Worm (Caenorhabditis elegans) whole organism, L2 larva: Measurements from ENCODE around the gene cey-1.

Experiments
- C34F6.9 ChIP-seq: fragments of 150-350 bp; optimal IDR thresholded peaks from 2 replicates; lab custom pipeline; 2014; ENCODE audit warnings: missing biosample characterization, missing genetic modification characterization
- F13H6.1 ChIP-seq: sonication (generic microtip); optimal IDR thresholded peaks from 2 replicates; lab custom pipeline; 2016; ENCODE audit warnings: missing genetic modification characterization, missing compliant biosample characterization
- R02D3.7 ChIP-seq: fragments of 150-350 bp; optimal IDR thresholded peaks from 2 replicates; lab custom pipeline; 2014; ENCODE audit warnings: missing biosample characterization, missing genetic modification characterization
- Y55F3AM.14 ChIP-seq: fragments of 200-800 bp; sonication (Bioruptor generic); optimal IDR thresholded peaks from 2 replicates; lab custom pipeline; 2018; ENCODE audit warnings: mild to moderate bottlenecking, missing genetic modification characterization, missing compliant biosample characterization
- ZK546.5 ChIP-seq: sonication (generic microtip); optimal IDR thresholded peaks from 2 replicates; lab custom pipeline; 2017; ENCODE audit warnings: missing biosample characterization, missing genetic modification characterization
- alr-1 ChIP-seq: fragments of 150-350 bp; optimal IDR thresholded peaks from 2 replicates; lab custom pipeline; 2014; ENCODE audit warnings: missing biosample characterization, missing genetic modification characterization
- blmp-1 ChIP-seq: sonication (generic microtip); optimal IDR thresholded peaks from 2 replicates; lab custom pipeline; 2017; ENCODE audit warnings: missing genetic modification characterization, mild to moderate bottlenecking, missing compliant biosample characterization, antibody characterized with exemption, moderate library complexity; ENCODE audit not compliant: insufficient read depth
- crh-2 ChIP-seq: sonication (generic microtip); optimal IDR thresholded peaks from 2 replicates; lab custom pipeline; 2017; ENCODE audit warnings: missing biosample characterization, missing genetic modification characterization
- dmd-4 ChIP-seq: sonication (generic microtip); optimal IDR thresholded peaks from 2 replicates; lab custom pipeline; 2017; ENCODE audit warnings: missing biosample characterization, missing genetic modification characterization
- egl-27 ChIP-seq: sonication (generic microtip); optimal IDR thresholded peaks from 3 replicates; lab custom pipeline; 2017; ENCODE audit warnings: missing biosample characterization, missing genetic modification reagents, missing genetic modification characterization
- elt-1 ChIP-seq: fragments of 150-350 bp; optimal IDR thresholded peaks from 2 replicates; lab custom pipeline; 2014; ENCODE audit warnings: missing biosample characterization, missing genetic modification characterization
- elt-3 ChIP-seq: sonication (generic microtip); optimal IDR thresholded peaks from 2 replicates; lab custom pipeline; 2017; ENCODE audit warnings: missing biosample characterization, missing genetic modification characterization
- fos-1 ChIP-seq: fragments of 150-350 bp; optimal IDR thresholded peaks from 2 replicates; lab custom pipeline; 2014; ENCODE audit warnings: missing biosample characterization, missing genetic modification characterization
- gmeb-1 ChIP-seq: fragments of 150-350 bp; optimal IDR thresholded peaks from 2 replicates; lab custom pipeline; 2014; ENCODE audit warnings: missing biosample characterization, missing genetic modification characterization
- lin-11 ChIP-seq: fragments of 150-350 bp; sonication (generic microtip); optimal IDR thresholded peaks from 2 replicates; lab custom pipeline; 2014; ENCODE audit warnings: missing biosample characterization, missing genetic modification characterization, inconsistent platforms, mixed read lengths
- lsy-2 ChIP-seq, 2 experiments: fragments of 150-350 bp in 1 of 2; sonication (generic microtip) in 1 of 2; optimal IDR thresholded peaks; 2 replicates each; lab custom pipeline; 2014 to 2017; ENCODE audit warnings: missing biosample characterization in 2 of 2, missing genetic modification characterization in 2 of 2
- mab-5 ChIP-seq: fragments of 150-350 bp; optimal IDR thresholded peaks from 2 replicates; lab custom pipeline; 2014; ENCODE audit warnings: missing biosample characterization, missing genetic modification characterization
- mbf-1 ChIP-seq: sonication (generic microtip); optimal IDR thresholded peaks from 2 replicates; lab custom pipeline; 2017; ENCODE audit warnings: missing biosample characterization, missing genetic modification characterization
- mdl-1 ChIP-seq, 2 experiments: fragments of 150-350 bp in 1 of 2; sonication (generic microtip) in 1 of 2; optimal IDR thresholded peaks; 2 replicates each; lab custom pipeline; 2017; ENCODE audit warnings: missing biosample characterization in 2 of 2, missing genetic modification characterization in 2 of 2
- nhr-10 ChIP-seq: sonication (generic microtip); optimal IDR thresholded peaks from 2 replicates; lab custom pipeline; 2017; ENCODE audit warnings: missing biosample characterization, missing genetic modification characterization
- nhr-11 ChIP-seq: fragments of 150-350 bp; optimal IDR thresholded peaks from 2 replicates; lab custom pipeline; 2014; ENCODE audit warnings: missing biosample characterization, missing genetic modification characterization
- nhr-129 ChIP-seq: fragments of 150-350 bp; optimal IDR thresholded peaks from 2 replicates; lab custom pipeline; 2014; ENCODE audit warnings: missing biosample characterization, missing genetic modification characterization
- nhr-21 ChIP-seq: fragments of 150-350 bp; optimal IDR thresholded peaks from 2 replicates; lab custom pipeline; 2014; ENCODE audit warnings: missing biosample characterization, missing genetic modification characterization
- nhr-237 ChIP-seq: fragments of 150-350 bp; optimal IDR thresholded peaks from 2 replicates; lab custom pipeline; 2014; ENCODE audit warnings: missing biosample characterization, missing genetic modification characterization
- nhr-6 ChIP-seq: fragments of 150-350 bp; optimal IDR thresholded peaks from 2 replicates; lab custom pipeline; 2014; ENCODE audit warnings: missing biosample characterization, missing genetic modification characterization
- nhr-77 ChIP-seq: fragments of 150-350 bp; optimal IDR thresholded peaks from 2 replicates; lab custom pipeline; 2014; ENCODE audit warnings: missing biosample characterization, missing genetic modification characterization
- peb-1 ChIP-seq: fragments of 150-350 bp; optimal IDR thresholded peaks from 2 replicates; lab custom pipeline; 2014; ENCODE audit warnings: missing biosample characterization, missing genetic modification characterization
- skn-1 ChIP-seq: sonication (generic microtip); optimal IDR thresholded peaks from 2 replicates; lab custom pipeline; 2017; ENCODE audit warnings: missing biosample characterization, missing genetic modification characterization
- sma-3 ChIP-seq: sonication (generic microtip); optimal IDR thresholded peaks from 2 replicates; lab custom pipeline; 2016; ENCODE audit warnings: missing genetic modification reagents, missing genetic modification characterization, missing compliant biosample characterization
- sma-9 ChIP-seq, 2 experiments: fragments of 150-350 bp in 1 of 2; sonication (generic microtip) in 1 of 2; optimal IDR thresholded peaks; 2 replicates each; lab custom pipeline; 2014 to 2016; ENCODE audit warnings: missing genetic modification characterization in 2 of 2, mild to moderate bottlenecking in 1 of 2, missing biosample characterization in 1 of 2, missing compliant biosample characterization in 1 of 2, missing genetic modification reagents in 1 of 2, moderate library complexity in 1 of 2
- snpc-4 ChIP-seq: fragments of 150-350 bp; optimal IDR thresholded peaks from 2 replicates; lab custom pipeline; 2014; ENCODE audit warnings: missing biosample characterization, missing genetic modification characterization
- unc-39 ChIP-seq: fragments of 150-350 bp; optimal IDR thresholded peaks from 2 replicates; lab custom pipeline; 2014; ENCODE audit warnings: missing biosample characterization, missing genetic modification characterization
- unc-55 ChIP-seq: fragments of 150-350 bp; sonication (generic microtip); optimal IDR thresholded peaks from 3 replicates; lab custom pipeline; 2014; ENCODE audit warnings: missing biosample characterization, missing genetic modification reagents, missing genetic modification characterization
- unc-62 ChIP-seq: fragments of 150-350 bp; optimal IDR thresholded peaks from 2 replicates; lab custom pipeline; 2014; ENCODE audit warnings: missing biosample characterization, missing genetic modification reagents, missing genetic modification characterization
- ztf-1 ChIP-seq: fragments of 200-800 bp; sonication (Bioruptor generic); conservative IDR thresholded peaks from 2 replicates; pipeline ENCODE4 v1.3.6; 2022; ENCODE audit warnings: missing genetic modification characterization, missing compliant biosample characterization
- ztf-11 ChIP-seq: sonication (generic microtip); optimal IDR thresholded peaks from 2 replicates; lab custom pipeline; 2017; ENCODE audit warnings: missing biosample characterization, missing genetic modification characterization
- ztf-4 ChIP-seq: fragments of 150-350 bp; optimal IDR thresholded peaks from 2 replicates; lab custom pipeline; 2014; ENCODE audit warnings: missing biosample characterization, missing genetic modification characterization

Gene cey-1

DNA sequence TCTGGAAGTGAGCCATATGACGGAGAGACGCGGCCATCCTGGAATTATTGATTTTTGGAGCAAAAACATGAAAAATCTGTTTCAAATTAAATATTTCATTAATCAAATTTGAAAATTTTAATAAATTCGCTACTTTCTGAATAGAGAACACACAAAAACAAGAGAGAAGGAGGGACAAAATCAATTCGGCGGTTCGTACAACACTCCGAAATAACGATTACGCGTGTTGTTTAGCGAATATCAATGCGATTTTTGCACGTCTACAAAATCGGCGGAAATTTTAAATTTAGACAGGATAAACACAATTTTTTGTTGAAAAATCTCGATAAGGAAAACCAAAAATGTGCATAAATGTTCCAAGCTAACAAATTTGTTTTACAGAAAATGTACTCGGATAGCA, 8.9 kb upstream of the cey-1 start, which contains the start of the genes sdhd-1 and ilkp-1:
Gene sdhd-1 (minus strand): TSS at position 38 of the 400 bp plus-strand sequence.
Gene ilkp-1 (plus strand): TSS at position 380 of the 400 bp plus-strand sequence.
- TF ChIP-seq sma-9 (GFP tag; optimal IDR thresholded peaks at IDR 0.05; lab: Kevin White, UChicago) (peak; percentile 34), sma-9 (tag; optimal IDR thresholded peaks at IDR 0.05; lab: Kevin White, UChicago) (no peak), ztf-4 (tag; lab: Kevin White, UChicago) (no peak), nhr-6 (tag; lab: Kevin White, UChicago) (peak; percentile 25), crh-2 (tag; lab: Kevin White, UChicago) (peak; percentile 86), fos-1 (peak; percentile 15), gmeb-1 (tag; lab: Kevin White, UChicago) (peak; percentile 59), nhr-237 (tag; lab: Kevin White, UChicago) (no peak), elt-1 (tag; lab: Kevin White, UChicago) (no peak), unc-55 (GFP tag; lab: Kevin White, UChicago) (peak; percentile 68), ztf-11 (tag; lab: Kevin White, UChicago) (no peak), nhr-129 (tag; lab: Kevin White, UChicago) (peak; percentile 39), C34F6.9 (tag; lab: Kevin White, UChicago) (peak; percentile 84), lsy-2 (tag; optimal IDR thresholded peaks at IDR 0.05; lab: Kevin White, UChicago) (peak in 1 of 2 experiments; percentile 75), nhr-21 (peak; percentile 8), mab-5 (no peak), sma-3 (GFP tag; lab: Kevin White, UChicago) (peak; percentile 22), unc-62 (GFP tag; lab: Kevin White, UChicago) (no peak)
- TF ChIP-seq, all 48 proteins: peak for 11

DNA sequence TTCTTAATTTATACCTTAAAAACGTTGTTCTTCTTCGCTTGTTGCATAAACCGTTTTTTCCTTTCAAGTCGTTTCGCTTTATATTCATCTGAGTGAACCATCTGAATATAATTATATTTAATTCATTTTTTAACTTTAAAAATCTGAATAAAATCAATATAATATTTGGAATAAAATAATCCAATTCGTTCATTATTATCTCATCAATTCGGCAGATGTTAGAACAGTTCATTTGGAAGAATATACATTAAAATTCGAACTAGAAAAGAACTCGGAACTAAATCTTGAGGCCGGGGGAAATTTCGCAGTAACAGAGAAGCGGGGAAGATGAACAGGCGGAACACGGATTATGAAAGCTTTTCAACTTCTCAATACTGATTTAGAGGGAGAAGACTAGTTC, 7.9 kb upstream of the cey-1 start, which contains the start of gene F33A8.4:
Gene F33A8.4 (minus strand): TSS at position 101 of the 400 bp plus-strand sequence.
- no peak for TF ChIP-seq ZK546.5
- TF ChIP-seq nhr-10 (tag; lab: Kevin White, UChicago), result no peak
- no peak for TF ChIP-seq alr-1 (tag; lab: Kevin White, UChicago)
- no peak for TF ChIP-seq nhr-21
- no peak for TF ChIP-seq unc-39 (tag; lab: Kevin White, UChicago)
- no peak for TF ChIP-seq sma-3 (GFP tag; lab: Kevin White, UChicago)
- TF ChIP-seq dmd-4 (tag; lab: Kevin White, UChicago), result no peak
- TF ChIP-seq nhr-237 (tag; lab: Kevin White, UChicago), result no peak
- TF ChIP-seq Y55F3AM.14 (GFP tag; lab: Kevin White, UChicago), result no peak
- TF ChIP-seq crh-2 (tag; lab: Kevin White, UChicago), result no peak
- no peak for TF ChIP-seq nhr-6 (tag; lab: Kevin White, UChicago)
- no peak for TF ChIP-seq nhr-77 (tag; lab: Kevin White, UChicago)
- no peak for TF ChIP-seq peb-1 (tag; lab: Kevin White, UChicago)
- TF ChIP-seq unc-55 (GFP tag; lab: Kevin White, UChicago), result no peak
- no peak for TF ChIP-seq lin-11
- TF ChIP-seq unc-62 (GFP tag; lab: Kevin White, UChicago), result no peak
- TF ChIP-seq F13H6.1 (tag; lab: Kevin White, UChicago), result no peak
- TF ChIP-seq snpc-4 (tag; lab: Kevin White, UChicago), result no peak

DNA sequence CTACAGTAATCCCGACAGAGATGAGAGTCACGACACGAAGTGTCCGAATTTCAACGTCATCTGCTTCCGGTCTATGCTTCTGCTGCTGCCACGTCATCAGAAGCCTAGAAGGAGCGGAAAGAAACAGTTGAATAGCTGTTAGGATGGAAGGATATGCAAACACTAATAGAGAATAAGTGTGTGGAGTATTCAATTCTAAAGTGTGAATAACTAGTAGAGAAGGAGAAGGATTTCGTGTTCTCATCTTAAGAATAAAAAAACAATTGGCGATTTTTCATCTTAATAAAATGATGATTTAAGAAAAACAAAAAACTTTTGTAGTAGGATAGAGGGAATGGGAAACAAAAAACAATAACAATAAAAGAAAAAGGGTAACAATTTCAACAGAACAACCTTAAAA, 4.9 kb upstream of the cey-1 start, which contains the start of gene col-83:
Gene col-83 (minus strand): TSS at position 101 of the 400 bp plus-strand sequence.
- no peak for TF ChIP-seq elt-3 (tag; lab: Kevin White, UChicago)
- no peak for TF ChIP-seq mbf-1 (tag; lab: Kevin White, UChicago)
- no peak for TF ChIP-seq blmp-1
- TF ChIP-seq nhr-237 (tag; lab: Kevin White, UChicago), result no peak
- TF ChIP-seq ZK546.5, result no peak
- TF ChIP-seq sma-9 (GFP tag; optimal IDR thresholded peaks at IDR 0.05; lab: Kevin White, UChicago), result no peak
- TF ChIP-seq sma-9 (tag; optimal IDR thresholded peaks at IDR 0.05; lab: Kevin White, UChicago), result no peak
- no peak for TF ChIP-seq ztf-11 (tag; lab: Kevin White, UChicago)
- no peak for TF ChIP-seq skn-1 (tag; lab: Kevin White, UChicago)
- TF ChIP-seq nhr-11 (tag; lab: Kevin White, UChicago), result no peak
- TF ChIP-seq unc-62 (GFP tag; lab: Kevin White, UChicago), result no peak
- no peak for TF ChIP-seq egl-27 (tag; lab: Kevin White, UChicago)
- TF ChIP-seq C34F6.9 (tag; lab: Kevin White, UChicago), result no peak
- TF ChIP-seq lsy-2 (tag; optimal IDR thresholded peaks at IDR 0.05; lab: Kevin White, UChicago), result no peak
- TF ChIP-seq ztf-1 (GFP tag; lab: Robert Waterston, UW), result no peak
- no peak for TF ChIP-seq dmd-4 (tag; lab: Kevin White, UChicago)
- TF ChIP-seq lin-11, result no peak
- TF ChIP-seq F13H6.1 (tag; lab: Kevin White, UChicago), result no peak
- TF ChIP-seq mdl-1 (tag; optimal IDR thresholded peaks at IDR 0.05; lab: Kevin White, UChicago), result no peak
- no peak for TF ChIP-seq R02D3.7
- no peak for TF ChIP-seq nhr-77 (tag; lab: Kevin White, UChicago)
- TF ChIP-seq, all 48 proteins: peak for 0
